Worm (Caenorhabditis elegans): ENCODE measurements around the gene clec-88.

- no peak for TF ChIP-seq unc-39 (tag; optimal IDR thresholded peaks at IDR 0.05)
- no peak for TF ChIP-seq zag-1 (tag; optimal IDR thresholded peaks at IDR 0.05)
- TF ChIP-seq unc-62 (GFP tag; optimal IDR thresholded peaks at IDR 0.05), result no peak
These were observed 44.7 kb downstream of the clec-88 start, which contains the start of gene T25D10.4 for ce11 chrII:6410181-6410580.

Measured in whole organism, L2 larva.